Worm (Caenorhabditis elegans): ENCODE measurements around the gene W09B6.4.

- TF ChIP-seq skn-1 (tag; optimal IDR thresholded peaks at IDR 0.05): no peak
- TF ChIP-seq pqm-1 (tag; optimal IDR thresholded peaks at IDR 0.05): no peak
- no peak for TF ChIP-seq unc-62 (GFP tag; optimal IDR thresholded peaks at IDR 0.05)
- TF ChIP-seq ama-1 (optimal IDR thresholded peaks at IDR 0.05): no peak
- no peak for TF ChIP-seq nfya-1 (tag; optimal IDR thresholded peaks at IDR 0.05; ENCODE audit: insufficient read depth)
- TF ChIP-seq ztf-4 (tag; optimal IDR thresholded peaks at IDR 0.05): no peak
- no peak for TF ChIP-seq nhr-237 (tag; optimal IDR thresholded peaks at IDR 0.05)
Observed at ce11 chrII:1152732-1153131, 12.1 kb upstream of the W09B6.4 start.

All from whole organism, L3 larva.